Worm (Caenorhabditis elegans): ENCODE results near the gene K08D9.10.

- TF ChIP-seq F13C5.2 (tag; optimal IDR thresholded peaks at IDR 0.05) (no peak), scrt-1 (GFP tag; IDR thresholded peaks at IDR 0.05) (no peak), flt-1 (GFP tag; IDR thresholded peaks at IDR 0.05) (no peak), ama-1 (optimal IDR thresholded peaks at IDR 0.05) (no peak)
Measured at ce11 chrV:3247515-3247914, 16.8 kb downstream of the K08D9.10 start, which contains the start of gene srj-8.

All from whole organism, early embryonic.